Fruit fly (Drosophila melanogaster) whole organism, embryonic: Measurements from ENCODE around the gene chb.

ENCODE experiments used
- BEAF-32 ChIP-seq: fragments of 200-800 bp; sonication (Bioruptor generic); optimal IDR thresholded peaks from 3 replicates; lab custom pipeline; 2017; ENCODE audit warnings: missing biosample characterization, missing genetic modification characterization, mild to moderate bottlenecking, moderate library complexity, missing genetic modification reagents
- CG12071 ChIP-seq: fragments of 200-800 bp; sonication (Bioruptor generic); optimal IDR thresholded peaks from 3 replicates; lab custom pipeline; 2018; ENCODE audit warnings: missing biosample characterization, mild to moderate bottlenecking, missing genetic modification characterization
- CG12659 ChIP-seq: fragments of 200-800 bp; sonication (Bioruptor generic); optimal IDR thresholded peaks from 3 replicates; lab custom pipeline; 2017; ENCODE audit warnings: mild to moderate bottlenecking, missing biosample characterization, missing genetic modification reagents, missing genetic modification characterization
- CG13894 ChIP-seq: fragments of 200-800 bp; sonication (Bioruptor generic); optimal IDR thresholded peaks from 3 replicates; lab custom pipeline; 2018; ENCODE audit warnings: missing biosample characterization, mild to moderate bottlenecking, missing genetic modification characterization, moderate library complexity
- CG18764 ChIP-seq: fragments of 200-800 bp; sonication (Bioruptor generic); optimal IDR thresholded peaks from 3 replicates; lab custom pipeline; 2016; ENCODE audit warnings: missing biosample characterization, missing genetic modification characterization
- CG2875 ChIP-seq: fragments of 200-800 bp; sonication (Bioruptor generic); optimal IDR thresholded peaks from 2 replicates; lab custom pipeline; 2017; ENCODE audit warnings: missing biosample characterization, mild to moderate bottlenecking, missing genetic modification characterization, missing genetic modification reagents
- CG31441 ChIP-seq: fragments of 200-800 bp; sonication (Bioruptor generic); IDR thresholded peaks from 2 replicates; pipeline ENCODE4 v1.3.6; 2022; ENCODE audit warnings: missing biosample characterization, missing genetic modification characterization
- CG32532 ChIP-seq: fragments of 200-800 bp; sonication (Bioruptor generic); IDR thresholded peaks from 2 replicates; pipeline ENCODE4 v1.3.6; 2022; ENCODE audit warnings: missing biosample characterization, missing genetic modification characterization
- CG32772 ChIP-seq: fragments of 200-800 bp; sonication (Bioruptor generic); IDR thresholded peaks from 2 replicates; pipeline ENCODE4 v1.3.6; 2022; ENCODE audit warnings: missing biosample characterization, missing genetic modification characterization
- CG33213 ChIP-seq: fragments of 200-800 bp; sonication (Bioruptor generic); optimal IDR thresholded peaks from 3 replicates; lab custom pipeline; 2016; ENCODE audit warnings: missing biosample characterization, missing genetic modification characterization
- CG33557 ChIP-seq: fragments of 200-800 bp; sonication (Bioruptor generic); optimal IDR thresholded peaks from 2 replicates; lab custom pipeline; 2019; ENCODE audit warnings: missing biosample characterization, mild to moderate bottlenecking, missing genetic modification characterization, moderate library complexity
- CG3726 ChIP-seq: fragments of 200-800 bp; sonication (Bioruptor generic); IDR thresholded peaks from 3 replicates; pipeline ENCODE4, ENCODE4 v1.3.6; 2022; ENCODE audit warnings: missing biosample characterization, missing genetic modification characterization
- CG42726 ChIP-seq: fragments of 200-800 bp; sonication (Bioruptor generic); IDR thresholded peaks from 2 replicates; pipeline ENCODE4 v1.3.6; 2022; ENCODE audit warnings: missing biosample characterization, missing genetic modification characterization; ENCODE audit not compliant: partially characterized antibody
- CG4820 ChIP-seq: fragments of 200-800 bp; sonication (Bioruptor generic); optimal IDR thresholded peaks from 3 replicates; lab custom pipeline; 2016; ENCODE audit warnings: missing biosample characterization, missing genetic modification characterization
- CG6854 ChIP-seq: fragments of 200-800 bp; sonication (Bioruptor generic); optimal IDR thresholded peaks from 3 replicates; lab custom pipeline; 2017; ENCODE audit warnings: missing biosample characterization, mild to moderate bottlenecking, missing genetic modification characterization
- CG7372 ChIP-seq: fragments of 200-800 bp; sonication (Bioruptor generic); IDR thresholded peaks from 2 replicates; pipeline ENCODE4 v1.3.6; 2022; ENCODE audit warnings: missing biosample characterization, missing genetic modification characterization
- CG8388 ChIP-seq: fragments of 200-800 bp; sonication (Bioruptor generic); optimal IDR thresholded peaks from 2 replicates; lab custom pipeline; 2019; ENCODE audit warnings: missing biosample characterization, mild to moderate bottlenecking, missing genetic modification characterization, moderate library complexity
- CoRest ChIP-seq: fragments of 200-800 bp; sonication (Bioruptor generic); optimal IDR thresholded peaks from 3 replicates; lab custom pipeline; 2018; ENCODE audit warnings: missing biosample characterization, mild to moderate bottlenecking, missing genetic modification characterization, moderate library complexity
- Deaf1 ChIP-seq: fragments of 200-800 bp; optimal IDR thresholded peaks from 3 replicates; lab custom pipeline; 2019; ENCODE audit warnings: missing biosample characterization, mild to moderate bottlenecking, missing genetic modification characterization, moderate library complexity
- Dip3 ChIP-seq: fragments of 200-800 bp; sonication (Bioruptor generic); optimal IDR thresholded peaks from 3 replicates; lab custom pipeline; 2016; ENCODE audit warnings: missing biosample characterization, missing genetic modification characterization
- Ets97D ChIP-seq: fragments of 200-800 bp; sonication (Bioruptor generic); optimal IDR thresholded peaks from 3 replicates; lab custom pipeline; 2016; ENCODE audit warnings: missing biosample characterization, missing genetic modification characterization
- Fer1 ChIP-seq: fragments of 200-800 bp; sonication (Bioruptor generic); optimal IDR thresholded peaks from 2 replicates; lab custom pipeline; 2017; ENCODE audit warnings: missing biosample characterization, mild to moderate bottlenecking, missing genetic modification characterization
- H2.0 ChIP-seq: fragments of 200-800 bp; sonication (Bioruptor generic); IDR thresholded peaks from 2 replicates; pipeline ENCODE4 v1.3.6; 2022; ENCODE audit warnings: missing biosample characterization, missing genetic modification characterization
- NFAT ChIP-seq: fragments of 200-800 bp; sonication (Bioruptor generic); IDR thresholded peaks from 2 replicates; pipeline ENCODE4 v1.3.6; 2022; ENCODE audit warnings: missing biosample characterization, missing genetic modification characterization
- Neu2 ChIP-seq: fragments of 200-800 bp; sonication (Bioruptor generic); optimal IDR thresholded peaks from 3 replicates; lab custom pipeline; 2016; ENCODE audit warnings: missing biosample characterization, missing genetic modification characterization, borderline replicate concordance
- Optix ChIP-seq: fragments of 200-800 bp; sonication (Bioruptor generic); IDR thresholded peaks from 3 replicates; pipeline ENCODE4 v1.3.6; 2022; ENCODE audit warnings: missing biosample characterization, missing genetic modification characterization
- PHDP ChIP-seq: fragments of 200-800 bp; sonication (Bioruptor generic); optimal IDR thresholded peaks from 3 replicates; lab custom pipeline; 2018; ENCODE audit warnings: missing biosample characterization, mild to moderate bottlenecking, missing genetic modification characterization, moderate library complexity
- Poxn ChIP-seq: fragments of 200-800 bp; sonication (Bioruptor generic); IDR thresholded peaks from 2 replicates; pipeline ENCODE4 v1.3.6; 2022; ENCODE audit warnings: missing biosample characterization, missing genetic modification characterization
- Sox102F ChIP-seq: fragments of 200-800 bp; sonication (Bioruptor generic); optimal IDR thresholded peaks from 2 replicates; lab custom pipeline; 2018; ENCODE audit warnings: missing biosample characterization, mild to moderate bottlenecking, missing genetic modification characterization, moderate library complexity
- Spps ChIP-seq: fragments of 200-800 bp; sonication (Bioruptor generic); optimal IDR thresholded peaks from 2 replicates; lab custom pipeline; 2018; ENCODE audit warnings: missing biosample characterization, mild to moderate bottlenecking, missing genetic modification characterization
- Stat92E ChIP-seq, 3 experiments: fragments of >200 bp in 2 of 3; fragments of 200-800 bp in 1 of 3; sonication (Bioruptor generic) in 1 of 3; optimal IDR thresholded peaks; 2 replicates each; lab custom pipeline; 2017 to 2019; ENCODE audit warnings: missing biosample characterization in 3 of 3, missing genetic modification characterization in 3 of 3, mild to moderate bottlenecking in 1 of 3, moderate library complexity in 1 of 3
- Taf1 ChIP-seq: fragments of 200-800 bp; sonication (Bioruptor generic); IDR thresholded peaks from 2 replicates; pipeline ENCODE4 v1.3.6; 2022; ENCODE audit warnings: missing biosample characterization, missing genetic modification characterization
- abd-A ChIP-seq: fragments of 200-800 bp; sonication (Bioruptor generic); optimal IDR thresholded peaks from 3 replicates; lab custom pipeline; 2019; ENCODE audit warnings: missing biosample characterization, mild to moderate bottlenecking, missing genetic modification characterization, moderate library complexity
- aop ChIP-seq: fragments of 200-800 bp; sonication (Bioruptor generic); IDR thresholded peaks from 2 replicates; pipeline ENCODE4 v1.3.6; 2022; ENCODE audit warnings: missing biosample characterization, missing genetic modification characterization
- bab2 ChIP-seq: fragments of 200-800 bp; sonication (Bioruptor generic); optimal IDR thresholded peaks from 2 replicates; lab custom pipeline; 2016; ENCODE audit warnings: missing biosample characterization, missing genetic modification characterization
- bbx ChIP-seq: fragments of 200-800 bp; sonication (Bioruptor generic); IDR thresholded peaks from 2 replicates; pipeline ENCODE4 v1.3.6; 2022; ENCODE audit warnings: missing biosample characterization, missing genetic modification characterization; ENCODE audit not compliant: partially characterized antibody
- bowl ChIP-seq: fragments of 200-800 bp; sonication (Bioruptor generic); IDR thresholded peaks from 2 replicates; pipeline ENCODE4 v1.3.6; 2022; ENCODE audit warnings: missing biosample characterization, missing genetic modification characterization
- dm ChIP-seq: fragments of 200-800 bp; sonication (Bioruptor generic); optimal IDR thresholded peaks from 3 replicates; lab custom pipeline; 2016; ENCODE audit warnings: missing biosample characterization, missing genetic modification characterization
- dmrt11E ChIP-seq: fragments of 200-800 bp; sonication (Bioruptor generic); optimal IDR thresholded peaks from 3 replicates; lab custom pipeline; 2018; ENCODE audit warnings: missing biosample characterization, mild to moderate bottlenecking, missing genetic modification characterization, moderate library complexity
- fd102C ChIP-seq: fragments of 200-800 bp; sonication (Bioruptor generic); optimal IDR thresholded peaks from 2 replicates; lab custom pipeline; 2018; ENCODE audit warnings: missing biosample characterization, mild to moderate bottlenecking, missing genetic modification characterization, moderate library complexity
- fd96Cb ChIP-seq: fragments of 200-800 bp; sonication (Bioruptor generic); optimal IDR thresholded peaks from 2 replicates; lab custom pipeline; 2018; ENCODE audit warnings: missing biosample characterization, mild to moderate bottlenecking, missing genetic modification characterization, moderate library complexity
- p53 ChIP-seq: fragments of 200-800 bp; sonication (Bioruptor generic); optimal IDR thresholded peaks from 2 replicates; lab custom pipeline; 2016; ENCODE audit warnings: missing biosample characterization, missing genetic modification characterization
- repo ChIP-seq: fragments of 200-800 bp; sonication (Bioruptor generic); optimal IDR thresholded peaks from 2 replicates; lab custom pipeline; 2016; ENCODE audit warnings: missing biosample characterization, missing genetic modification characterization
- rib ChIP-seq: fragments of 200-800 bp; sonication (Bioruptor generic); IDR thresholded peaks from 2 replicates; pipeline ENCODE4 v1.3.6; 2022; ENCODE audit warnings: missing biosample characterization, missing genetic modification characterization
- scrt ChIP-seq: fragments of 200-800 bp; sonication (Bioruptor generic); optimal IDR thresholded peaks from 2 replicates; lab custom pipeline; 2018; ENCODE audit warnings: missing biosample characterization, mild to moderate bottlenecking, missing genetic modification characterization, moderate library complexity
- sqz ChIP-seq: fragments of 200-800 bp; sonication (Bioruptor generic); optimal IDR thresholded peaks from 3 replicates; lab custom pipeline; 2018; ENCODE audit warnings: missing biosample characterization, mild to moderate bottlenecking, missing genetic modification characterization
- tin ChIP-seq: fragments of 200-800 bp; sonication (Bioruptor generic); optimal IDR thresholded peaks from 3 replicates; lab custom pipeline; 2016; ENCODE audit warnings: missing biosample characterization, missing genetic modification characterization
- tna ChIP-seq: fragments of 200-800 bp; sonication (Bioruptor generic); IDR thresholded peaks from 2 replicates; pipeline ENCODE4 v1.3.6; 2022; ENCODE audit warnings: missing biosample characterization, missing genetic modification characterization; ENCODE audit not compliant: partially characterized antibody
- tx ChIP-seq: fragments of 200-800 bp; sonication (Bioruptor generic); optimal IDR thresholded peaks from 2 replicates; lab custom pipeline; 2016; ENCODE audit warnings: missing biosample characterization, missing genetic modification characterization
- yki ChIP-seq: fragments of >200 bp; optimal IDR thresholded peaks from 3 replicates; lab custom pipeline; 2018
- zen2 ChIP-seq: fragments of 200-800 bp; sonication (Bioruptor generic); IDR thresholded peaks from 3 replicates; pipeline ENCODE4 v1.3.6; 2022; ENCODE audit warnings: missing biosample characterization, missing genetic modification characterization; ENCODE audit not compliant: partially characterized antibody

chb gene

dm6 chr3L:21130839-21131410 lies 41.7 kb upstream of the chb start, which contains the start of gene ko (continued):
- TF ChIP-seq Neu2 (GFP tag; lab: Kevin White, UChicago) (no peak), repo (GFP tag; lab: Kevin White, UChicago) (no peak), Deaf1 (tag; lab: Kevin White, UChicago) (peak; percentile 51), PHDP (tag; lab: Kevin White, UChicago) (peak; percentile 40), Ets97D (GFP tag; lab: Kevin White, UChicago) (no peak), Fer1 (GFP tag; lab: Kevin White, UChicago) (no peak), CG3726 (GFP tag; lab: Robert Waterston, UW) (no peak), tx (GFP tag; lab: Kevin White, UChicago) (no peak), sqz (GFP tag; lab: Kevin White, UChicago) (no peak), BEAF-32 (no peak), CG8388 (GFP tag; lab: Kevin White, UChicago) (peak; percentile 21), CG32532 (GFP tag; lab: Robert Waterston, UW) (no peak), CG18764 (GFP tag; lab: Kevin White, UChicago) (no peak), rib (GFP tag; lab: Robert Waterston, UW) (no peak), p53 (GFP tag; lab: Kevin White, UChicago) (no peak), CG33213 (GFP tag; lab: Kevin White, UChicago) (peak; percentile 19), tin (no peak), Stat92E (GFP tag; optimal IDR thresholded peaks at IDR 0.05; lab: Kevin White, UChicago) (no peak), CG6854 (no peak), Sox102F (GFP tag; lab: Kevin White, UChicago) (no peak), abd-A (no peak), dm (GFP tag; lab: Kevin White, UChicago) (no peak), CG42726 (GFP tag; lab: Robert Waterston, UW) (no peak), Taf1 (GFP tag; lab: Robert Waterston, UW) (no peak), CoRest (no peak), Poxn (GFP tag; lab: Robert Waterston, UW) (no peak), CG31441 (GFP tag; lab: Robert Waterston, UW) (no peak), fd102C (GFP tag; lab: Kevin White, UChicago) (no peak), aop (GFP tag; lab: Robert Waterston, UW) (no peak), zen2 (peak; percentile 14; the same call in 1 of the 3 replicates), Spps (tag; lab: Kevin White, UChicago) (peak; percentile 25), scrt (GFP tag; lab: Kevin White, UChicago) (no peak), dmrt11E (tag; lab: Kevin White, UChicago) (peak; percentile 30), CG4820 (GFP tag; lab: Kevin White, UChicago) (no peak), CG33557 (peak; percentile 75), fd96Cb (tag; lab: Kevin White, UChicago) (no peak), CG12659 (GFP tag; lab: Kevin White, UChicago) (no peak), CG13894 (tag; lab: Kevin White, UChicago) (no peak), CG7372 (GFP tag; lab: Robert Waterston, UW) (no peak), CG32772 (GFP tag; lab: Robert Waterston, UW) (no peak), yki (lab: Kevin White, UChicago) (no peak), tna (GFP tag; lab: Robert Waterston, UW) (no peak), Optix (GFP tag; lab: Robert Waterston, UW) (no peak), bbx (GFP tag; lab: Robert Waterston, UW) (peak; percentile 18; the same call in 1 of the 2 replicates), bab2 (GFP tag; lab: Kevin White, UChicago) (peak; percentile 19), CG12071 (GFP tag; lab: Kevin White, UChicago) (peak; percentile 18), Dip3 (GFP tag; lab: Kevin White, UChicago) (no peak), bowl (GFP tag; lab: Robert Waterston, UW) (no peak), CG2875 (GFP tag; lab: Kevin White, UChicago) (peak; percentile 76), H2.0 (GFP tag; lab: Robert Waterston, UW) (no peak), NFAT (GFP tag; lab: Robert Waterston, UW) (no peak)
